Worm (Caenorhabditis elegans): ENCODE data around the gene Y54E2A.9.

Y54E2A.9 gene

DNA sequence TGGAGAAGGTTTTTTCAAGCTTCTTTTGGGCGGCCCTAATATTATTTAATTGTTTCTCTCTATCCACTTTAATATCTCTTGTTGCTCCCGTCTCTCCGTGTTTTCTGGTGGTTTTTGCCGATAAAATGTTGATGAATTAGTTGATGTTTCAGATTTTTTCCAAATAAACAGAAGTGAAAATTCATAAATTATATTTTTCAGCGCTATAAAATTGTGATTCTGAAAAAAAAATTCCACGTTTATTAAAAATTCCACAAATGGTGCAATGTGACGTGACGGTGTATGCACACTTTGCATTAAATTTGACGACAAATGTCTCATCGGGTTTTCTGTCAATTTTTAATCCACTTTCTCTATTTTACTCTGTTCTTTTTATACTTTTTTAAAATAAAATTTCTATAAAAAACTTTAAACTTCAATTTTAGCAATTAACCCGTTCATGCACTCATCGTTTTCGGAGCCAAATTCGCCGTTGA is 12.3 kb upstream of the Y54E2A.9 start, which contains the start of gene tbc-20:
Gene tbc-20, plus strand, starts transcription at position 426 of the 476 bp plus-strand sequence.
- no peak for TF ChIP-seq cog-1 (tag; optimal IDR thresholded peaks at IDR 0.05)
- TF ChIP-seq ztf-29 (GFP tag; IDR thresholded peaks at IDR 0.05), result no peak
- no peak for TF ChIP-seq klf-2 (GFP tag; conservative IDR thresholded peaks at IDR 0.05)
- no peak for TF ChIP-seq ref-1 (GFP tag; conservative IDR thresholded peaks at IDR 0.05)
- no peak for TF ChIP-seq T22C8.4 (GFP tag; IDR thresholded peaks at IDR 0.05)
- no peak for TF ChIP-seq flt-1 (GFP tag; IDR thresholded peaks at IDR 0.05)
- TF ChIP-seq ztf-23 (GFP tag; IDR thresholded peaks at IDR 0.05), result no peak
- no peak for TF ChIP-seq tab-1 (GFP tag; IDR thresholded peaks at IDR 0.05)
- no peak for TF ChIP-seq med-1 (GFP tag; optimal IDR thresholded peaks at IDR 0.05; ENCODE audit: insufficient read depth)

DNA sequence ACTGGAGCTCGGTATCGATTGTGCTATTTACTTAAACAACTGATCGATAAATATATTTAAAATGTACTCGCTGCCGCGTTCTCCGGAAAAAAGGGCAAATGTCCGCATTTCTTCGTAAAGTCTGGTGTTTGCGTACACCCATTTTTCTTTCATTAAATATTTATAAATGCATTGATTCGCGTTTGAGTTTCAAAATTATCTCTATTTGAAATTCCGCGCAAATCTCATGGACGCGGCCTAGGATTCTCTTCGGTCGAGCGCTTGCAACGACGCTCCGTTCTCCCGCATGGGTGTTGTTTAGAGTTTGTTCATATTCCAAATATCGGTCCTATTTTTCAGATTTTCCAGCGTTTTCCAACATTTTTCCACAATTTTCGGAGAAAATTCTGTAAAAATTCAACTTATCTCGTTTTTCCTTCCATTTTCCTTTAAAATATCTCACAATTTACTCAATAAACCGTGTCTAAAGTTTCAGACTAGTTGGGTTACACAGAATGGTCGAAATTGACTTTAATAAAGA is 9.2 kb upstream of the Y54E2A.9 start, which contains the start of gene eif-3.B:
Gene eif-3.B, plus strand, starts transcription at position 470 of the 520 bp plus-strand sequence.
- peak; percentile 86 for TF ChIP-seq ztf-23 (GFP tag; IDR thresholded peaks at IDR 0.05)
- no peak for TF ChIP-seq tab-1 (GFP tag; IDR thresholded peaks at IDR 0.05)
- TF ChIP-seq ref-1 (GFP tag; conservative IDR thresholded peaks at IDR 0.05), result no peak
- TF ChIP-seq klf-2 (GFP tag; conservative IDR thresholded peaks at IDR 0.05), result peak; percentile 63; the same call in 1 of the 2 replicates
- TF ChIP-seq cog-1 (tag; optimal IDR thresholded peaks at IDR 0.05), result peak; percentile 88
- peak; percentile 76 for TF ChIP-seq flt-1 (GFP tag; IDR thresholded peaks at IDR 0.05)
- peak; percentile 74 for TF ChIP-seq T22C8.4 (GFP tag; IDR thresholded peaks at IDR 0.05)
- TF ChIP-seq med-1 (GFP tag; optimal IDR thresholded peaks at IDR 0.05; ENCODE audit: insufficient read depth), result no peak

DNA sequence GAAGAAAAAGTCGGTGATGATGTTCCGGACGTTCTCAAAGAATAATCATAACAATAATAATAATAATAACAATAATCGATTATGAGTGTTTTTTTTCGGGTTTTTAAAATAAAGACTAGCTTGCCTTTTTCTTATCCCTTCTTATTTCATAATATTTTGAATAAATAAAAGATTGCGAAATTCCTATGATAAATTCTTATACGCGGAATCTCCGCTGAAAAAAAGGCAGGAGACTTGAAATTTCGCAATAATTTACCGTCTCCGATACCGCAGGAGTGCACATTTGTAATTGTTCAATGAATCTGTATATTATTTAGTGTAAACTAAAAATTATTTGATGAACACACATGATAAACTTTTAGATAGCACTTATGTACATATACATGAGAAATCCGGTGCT is 6.7 kb upstream of the Y54E2A.9 start:
- TF ChIP-seq ztf-29 (GFP tag; IDR thresholded peaks at IDR 0.05) (no peak), tab-1 (GFP tag; IDR thresholded peaks at IDR 0.05) (no peak), T22C8.4 (GFP tag; IDR thresholded peaks at IDR 0.05) (no peak), flt-1 (GFP tag; IDR thresholded peaks at IDR 0.05) (no peak), cog-1 (tag; optimal IDR thresholded peaks at IDR 0.05) (no peak), klf-2 (GFP tag; conservative IDR thresholded peaks at IDR 0.05) (no peak), ztf-23 (GFP tag; IDR thresholded peaks at IDR 0.05) (no peak), med-1 (GFP tag; optimal IDR thresholded peaks at IDR 0.05; ENCODE audit: insufficient read depth) (no peak), ref-1 (GFP tag; conservative IDR thresholded peaks at IDR 0.05) (no peak)

DNA sequence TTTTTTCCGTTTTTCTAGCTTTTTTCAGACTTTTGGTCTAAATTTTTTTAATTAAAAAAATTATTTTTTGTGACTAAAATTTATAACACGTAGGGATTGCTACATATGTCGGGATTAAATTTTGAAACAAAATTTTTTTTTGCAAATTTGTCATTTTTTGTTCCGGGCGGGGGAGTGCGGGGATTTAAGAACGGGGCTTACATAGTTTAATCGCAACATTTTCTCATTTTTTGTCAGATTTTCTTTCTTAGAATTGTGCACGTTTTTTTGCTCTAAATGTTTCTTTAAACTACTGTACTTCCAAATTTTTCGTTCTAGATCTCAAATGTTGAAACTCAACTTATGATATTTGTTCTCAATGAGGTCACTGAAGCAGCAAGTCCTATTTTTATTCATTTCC is 4.9 kb upstream of the Y54E2A.9 start, which contains the start of gene Y54E2A.10:
Gene Y54E2A.10, plus strand, starts transcription at position 301 of the 400 bp plus-strand sequence.
- TF ChIP-seq cog-1 (tag; optimal IDR thresholded peaks at IDR 0.05), result no peak

DNA sequence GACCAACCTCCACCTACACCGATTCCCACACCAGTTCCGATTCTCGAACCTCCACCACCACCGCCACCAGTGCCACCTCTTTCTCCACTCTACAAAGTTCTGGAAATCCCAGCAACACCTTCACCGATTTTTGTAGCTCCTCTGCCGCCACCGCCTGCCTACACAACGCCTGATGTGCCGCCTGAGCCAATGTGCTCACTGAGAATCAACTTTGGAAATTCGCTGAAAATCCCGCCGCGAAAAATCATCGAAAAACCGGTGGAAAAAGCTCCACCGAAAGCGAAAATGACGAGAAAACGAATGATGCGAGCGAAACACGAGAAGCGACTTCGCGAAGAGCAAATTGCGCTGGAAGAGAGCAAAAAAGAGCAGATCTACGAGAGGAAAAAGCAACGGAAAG is 6.0 kb downstream of the Y54E2A.9 start:
- TF ChIP-seq med-1 (GFP tag; optimal IDR thresholded peaks at IDR 0.05; ENCODE audit: insufficient read depth), result no peak

DNA sequence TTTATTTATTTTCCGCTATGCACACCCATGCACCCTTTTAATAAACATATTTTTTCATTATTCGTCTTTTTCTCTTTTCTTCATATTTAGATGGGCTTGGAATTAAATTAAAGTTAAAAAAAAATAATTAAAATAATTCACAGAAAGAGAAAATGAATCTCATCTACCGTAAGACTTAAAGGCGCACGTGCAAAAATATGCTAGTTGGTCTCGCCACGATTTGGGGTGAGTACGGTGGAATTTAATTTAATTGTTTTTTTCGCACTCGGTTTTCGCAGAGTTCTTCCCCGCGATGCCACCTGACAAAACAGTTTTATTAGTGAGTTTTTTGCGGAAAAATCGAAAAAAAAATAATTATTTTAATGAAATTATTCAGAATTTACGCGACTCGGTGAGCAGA is 7.7 kb downstream of the Y54E2A.9 start, which contains the start of gene Y54E2A.8:
Gene Y54E2A.8, plus strand, starts transcription at position 254 of the 400 bp plus-strand sequence.
- TF ChIP-seq tab-1 (GFP tag; IDR thresholded peaks at IDR 0.05), result no peak
- no peak for TF ChIP-seq T22C8.4 (GFP tag; IDR thresholded peaks at IDR 0.05)
- no peak for TF ChIP-seq klf-2 (GFP tag; conservative IDR thresholded peaks at IDR 0.05)
- TF ChIP-seq med-1 (GFP tag; optimal IDR thresholded peaks at IDR 0.05; ENCODE audit: insufficient read depth), result no peak
- no peak for TF ChIP-seq flt-1 (GFP tag; IDR thresholded peaks at IDR 0.05)
- TF ChIP-seq cog-1 (tag; optimal IDR thresholded peaks at IDR 0.05), result no peak
- no peak for TF ChIP-seq ztf-23 (GFP tag; IDR thresholded peaks at IDR 0.05)
- TF ChIP-seq ref-1 (GFP tag; conservative IDR thresholded peaks at IDR 0.05), result no peak
- no peak for TF ChIP-seq ztf-29 (GFP tag; IDR thresholded peaks at IDR 0.05)

DNA sequence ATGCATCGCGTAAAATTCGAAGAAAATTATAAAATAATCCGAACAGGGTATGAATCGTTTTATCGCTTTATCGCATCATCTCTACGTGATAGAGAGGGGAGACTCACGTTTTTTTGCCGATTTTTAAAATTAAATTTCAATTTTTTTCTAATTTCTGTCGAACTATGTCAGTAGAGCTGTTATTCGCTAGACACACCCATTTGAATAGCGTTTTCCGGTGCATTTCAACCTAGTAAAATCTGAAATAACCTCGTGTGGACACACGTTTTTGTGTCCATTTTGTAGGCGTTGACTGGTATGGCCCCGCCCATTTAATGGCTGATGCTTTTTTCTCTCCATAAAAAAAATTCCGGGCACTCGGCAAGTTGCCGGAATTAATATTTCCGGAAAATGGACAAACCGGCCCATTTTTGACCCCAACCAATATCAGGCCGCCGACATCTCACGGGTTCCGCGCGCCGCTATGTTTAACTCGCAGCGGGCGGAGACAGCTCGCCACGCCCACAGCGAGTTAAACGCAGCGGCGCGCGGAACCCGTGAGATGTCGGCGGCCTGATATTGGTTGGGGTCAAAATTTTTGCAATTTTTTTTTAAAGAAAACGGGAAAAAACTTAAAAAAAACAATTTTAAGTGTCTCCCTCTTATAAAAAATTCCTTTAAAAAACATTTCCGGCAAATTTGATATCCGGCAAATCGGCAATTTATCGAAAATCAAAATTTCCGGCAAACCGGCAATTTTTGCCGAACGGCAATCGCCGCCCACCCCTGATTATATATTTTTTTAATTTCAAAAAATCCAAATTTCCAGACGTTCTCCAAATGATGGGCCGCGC is 12.6 kb downstream of the Y54E2A.9 start, which contains the start of gene Y54E2A.7:
Gene Y54E2A.7, minus strand, starts transcription at position 51 of the 833 bp plus-strand sequence.
- TF ChIP-seq cog-1 (tag; optimal IDR thresholded peaks at IDR 0.05), result no peak
- no peak for TF ChIP-seq flt-1 (GFP tag; IDR thresholded peaks at IDR 0.05)
- no peak for TF ChIP-seq klf-2 (GFP tag; conservative IDR thresholded peaks at IDR 0.05)
- TF ChIP-seq ztf-23 (GFP tag; IDR thresholded peaks at IDR 0.05), result no peak
- TF ChIP-seq ref-1 (GFP tag; conservative IDR thresholded peaks at IDR 0.05), result no peak
- no peak for TF ChIP-seq tab-1 (GFP tag; IDR thresholded peaks at IDR 0.05)
- no peak for TF ChIP-seq med-1 (GFP tag; optimal IDR thresholded peaks at IDR 0.05; ENCODE audit: insufficient read depth)
- no peak for TF ChIP-seq T22C8.4 (GFP tag; IDR thresholded peaks at IDR 0.05)
- TF ChIP-seq ztf-29 (GFP tag; IDR thresholded peaks at IDR 0.05), result no peak

DNA sequence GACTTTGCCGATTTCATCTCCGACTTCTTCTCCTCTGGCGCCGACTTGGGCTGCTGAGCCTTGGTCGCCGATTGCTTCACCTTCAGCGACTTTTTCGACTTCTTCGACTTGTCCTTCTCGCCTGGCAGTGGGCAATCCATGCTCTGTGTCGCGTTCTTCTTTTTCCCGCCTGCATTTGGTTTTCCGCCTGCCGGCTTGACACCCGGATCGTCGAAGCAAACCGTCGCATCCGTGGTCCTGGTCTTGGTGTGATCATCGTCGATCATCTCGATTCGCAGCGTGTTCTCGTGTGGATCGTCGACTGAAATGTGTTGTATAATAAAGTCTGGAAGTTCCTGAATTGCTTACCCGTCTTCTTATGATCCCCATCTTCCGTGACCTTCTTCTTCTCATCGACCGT is 13.7 kb downstream of the Y54E2A.9 start:
- TF ChIP-seq klf-2 (GFP tag; conservative IDR thresholded peaks at IDR 0.05) (no peak), flt-1 (GFP tag; IDR thresholded peaks at IDR 0.05) (no peak), ztf-23 (GFP tag; IDR thresholded peaks at IDR 0.05) (no peak), med-1 (GFP tag; optimal IDR thresholded peaks at IDR 0.05; ENCODE audit: insufficient read depth) (no peak), ztf-29 (GFP tag; IDR thresholded peaks at IDR 0.05) (no peak), ref-1 (GFP tag; conservative IDR thresholded peaks at IDR 0.05) (no peak), T22C8.4 (GFP tag; IDR thresholded peaks at IDR 0.05) (no peak), cog-1 (tag; optimal IDR thresholded peaks at IDR 0.05) (no peak), tab-1 (GFP tag; IDR thresholded peaks at IDR 0.05) (no peak)

DNA sequence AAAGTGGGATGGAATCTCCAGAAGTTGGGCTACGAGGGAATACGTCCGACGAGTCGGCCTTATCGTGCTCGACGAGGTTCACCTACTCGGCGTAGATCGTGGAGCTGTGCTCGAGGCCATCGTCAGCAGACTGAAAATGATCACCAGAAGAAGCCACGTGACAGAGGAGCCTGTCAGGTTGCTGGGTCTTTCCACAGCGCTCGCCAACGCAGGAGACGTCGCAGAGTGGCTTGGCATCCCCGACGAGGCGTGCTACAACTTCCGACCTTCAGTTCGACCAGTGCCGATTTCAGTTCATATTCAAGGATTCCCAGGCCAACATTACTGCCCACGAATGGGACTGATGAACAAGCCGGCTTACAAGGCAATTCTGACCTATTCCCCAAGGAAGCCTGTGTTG is 14.7 kb downstream of the Y54E2A.9 start:
- no peak for TF ChIP-seq ref-1 (GFP tag; conservative IDR thresholded peaks at IDR 0.05)
- TF ChIP-seq ztf-29 (GFP tag; IDR thresholded peaks at IDR 0.05), result no peak
- no peak for TF ChIP-seq cog-1 (tag; optimal IDR thresholded peaks at IDR 0.05)
- no peak for TF ChIP-seq T22C8.4 (GFP tag; IDR thresholded peaks at IDR 0.05)
- TF ChIP-seq med-1 (GFP tag; optimal IDR thresholded peaks at IDR 0.05; ENCODE audit: insufficient read depth), result no peak
- no peak for TF ChIP-seq klf-2 (GFP tag; conservative IDR thresholded peaks at IDR 0.05)
- no peak for TF ChIP-seq tab-1 (GFP tag; IDR thresholded peaks at IDR 0.05)
- no peak for TF ChIP-seq flt-1 (GFP tag; IDR thresholded peaks at IDR 0.05)
- no peak for TF ChIP-seq ztf-23 (GFP tag; IDR thresholded peaks at IDR 0.05)

All from whole organism, midembryonic.